Worm (Caenorhabditis elegans) whole organism, L1 larva: ENCODE measurements around the gene srw-121.

Experiments used
- dpl-1 ChIP-seq, 3 experiments: fragments of 150-350 bp in 2 of 3; sonication (generic microtip) in 1 of 3; optimal IDR thresholded peaks; 2 replicates each; lab custom pipeline; 2014 to 2017; ENCODE audit warnings: missing biosample characterization in 3 of 3, missing genetic modification characterization in 3 of 3, missing genetic modification reagents in 3 of 3
- jun-1 ChIP-seq: fragments of 150-350 bp; optimal IDR thresholded peaks from 2 replicates; lab custom pipeline; 2014; ENCODE audit warnings: missing biosample characterization, missing genetic modification reagents, missing genetic modification characterization
- lsy-2 ChIP-seq, 2 experiments: fragments of 150-350 bp; optimal IDR thresholded peaks; 2 replicates each; lab custom pipeline; 2014; ENCODE audit warnings: missing biosample characterization in 2 of 2, missing genetic modification characterization in 2 of 2
- nhr-12 ChIP-seq: sonication (generic microtip); optimal IDR thresholded peaks from 2 replicates; lab custom pipeline; 2017; ENCODE audit warnings: missing biosample characterization, missing genetic modification characterization
- nhr-237 ChIP-seq: fragments of 150-350 bp; optimal IDR thresholded peaks from 2 replicates; lab custom pipeline; 2014; ENCODE audit warnings: missing biosample characterization, missing genetic modification characterization
- pqm-1 ChIP-seq: sonication (generic microtip); optimal IDR thresholded peaks from 3 replicates; lab custom pipeline; 2017; ENCODE audit warnings: missing biosample characterization, missing genetic modification characterization
- snpc-4 ChIP-seq: fragments of 150-350 bp; optimal IDR thresholded peaks from 2 replicates; lab custom pipeline; 2014; ENCODE audit warnings: missing biosample characterization, missing genetic modification characterization
- ztf-11 ChIP-seq, 2 experiments: sonication (generic microtip); optimal IDR thresholded peaks; 2 replicates each; lab custom pipeline; 2016 to 2017; ENCODE audit warnings: missing genetic modification characterization in 2 of 2, missing biosample characterization in 1 of 2, missing compliant biosample characterization in 1 of 2

DNA sequence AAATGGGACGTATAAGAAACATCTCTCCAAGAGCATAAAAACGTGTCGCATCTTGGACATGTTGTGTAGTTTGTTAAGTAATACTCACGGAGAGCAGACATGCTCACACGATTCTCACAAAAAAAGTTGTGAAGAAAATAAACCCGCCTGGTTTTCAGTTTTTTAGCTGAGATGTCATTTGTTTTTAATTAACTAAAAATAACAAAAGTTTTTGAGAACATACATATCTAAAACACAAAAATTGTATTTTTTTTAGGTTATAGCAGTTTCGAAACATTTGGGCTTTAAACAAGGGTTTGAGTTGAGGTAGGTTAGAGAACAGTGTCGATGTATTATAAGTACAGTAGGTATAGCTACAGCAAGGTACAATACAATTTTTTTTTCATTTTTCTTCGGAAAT lies 26.6 kb downstream of the srw-121 start, which contains the start of gene srh-88:
- TF ChIP-seq dpl-1 (GFP tag; optimal IDR thresholded peaks at IDR 0.05; lab: Kevin White, UChicago) (no peak), nhr-237 (tag; lab: Kevin White, UChicago) (no peak), nhr-12 (tag; lab: Kevin White, UChicago) (no peak), pqm-1 (tag; lab: Kevin White, UChicago) (no peak), jun-1 (no peak), snpc-4 (tag; lab: Kevin White, UChicago) (no peak), ztf-11 (tag; optimal IDR thresholded peaks at IDR 0.05; lab: Kevin White, UChicago) (no peak), lsy-2 (tag; optimal IDR thresholded peaks at IDR 0.05; lab: Kevin White, UChicago) (no peak)
